Worm (Caenorhabditis elegans): ENCODE data around the gene C16D9.9.

DNA sequence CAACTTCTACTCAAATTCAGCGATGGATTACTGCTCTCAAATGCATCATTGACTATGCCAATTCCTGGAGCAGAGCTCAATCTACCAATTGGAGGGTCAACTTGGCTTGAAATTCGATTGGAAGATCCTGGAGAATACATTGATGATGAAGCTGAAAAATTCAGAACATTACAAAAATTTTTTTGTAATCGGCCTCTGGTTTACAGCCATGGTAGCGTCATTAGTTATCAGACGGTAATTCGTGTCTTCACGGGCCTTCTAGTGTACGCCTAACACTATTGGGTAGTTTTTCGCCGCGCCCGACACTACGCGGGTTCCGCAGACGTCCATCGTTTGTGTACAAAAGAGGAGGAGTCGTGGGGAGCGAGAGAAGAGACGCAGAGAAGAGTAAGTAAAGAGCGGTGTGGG lies 35.3 kb upstream of the C16D9.9 start:
- no peak for TF ChIP-seq unc-55 (GFP tag; optimal IDR thresholded peaks at IDR 0.05)
- TF ChIP-seq nhr-11 (tag; optimal IDR thresholded peaks at IDR 0.05), result no peak
- TF ChIP-seq lin-11 (tag; optimal IDR thresholded peaks at IDR 0.05), result no peak
- no peak for TF ChIP-seq fkh-10 (GFP tag; optimal IDR thresholded peaks at IDR 0.05)
- no peak for TF ChIP-seq ets-4 (tag; optimal IDR thresholded peaks at IDR 0.05)
- no peak for TF ChIP-seq pha-4 (tag; optimal IDR thresholded peaks at IDR 0.05)
- TF ChIP-seq pqm-1 (tag; optimal IDR thresholded peaks at IDR 0.05), result no peak
- TF ChIP-seq madf-2 (tag; optimal IDR thresholded peaks at IDR 0.05), result no peak
- no peak for TF ChIP-seq T23F11.4 (GFP tag; optimal IDR thresholded peaks at IDR 0.05)
- TF ChIP-seq C08G9.2 (tag; optimal IDR thresholded peaks at IDR 0.05), result peak; percentile 26
- no peak for TF ChIP-seq unc-86 (tag; optimal IDR thresholded peaks at IDR 0.05)

All from whole organism, late embryonic.